Fruit fly (Drosophila melanogaster) whole organism, embryonic: ENCODE data around the gene CG10232.

Source experiments
- ATbp ChIP-seq: fragments of 200-800 bp; sonication (Bioruptor generic); optimal IDR thresholded peaks from 2 replicates; lab custom pipeline; 2017; ENCODE audit warnings: missing biosample characterization, mild to moderate bottlenecking, missing genetic modification characterization, missing genetic modification reagents
- Ada2b ChIP-seq: fragments of 200-800 bp; sonication (Bioruptor generic); IDR thresholded peaks from 2 replicates; pipeline ENCODE4 v1.3.6; 2022; ENCODE audit warnings: missing biosample characterization, missing genetic modification characterization
- BEAF-32 ChIP-seq: fragments of 200-800 bp; sonication (Bioruptor generic); optimal IDR thresholded peaks from 3 replicates; lab custom pipeline; 2017; ENCODE audit warnings: missing biosample characterization, missing genetic modification characterization, mild to moderate bottlenecking, moderate library complexity, missing genetic modification reagents
- Bteb2 ChIP-seq: fragments of 200-800 bp; sonication (Bioruptor generic); optimal IDR thresholded peaks from 2 replicates; lab custom pipeline; 2016; ENCODE audit warnings: missing biosample characterization, missing genetic modification characterization
- CG10274 ChIP-seq: fragments of 200-800 bp; sonication (Bioruptor generic); optimal IDR thresholded peaks from 3 replicates; lab custom pipeline; 2017; ENCODE audit warnings: missing biosample characterization, mild to moderate bottlenecking, missing genetic modification characterization
- CG10565 ChIP-seq: fragments of 200-800 bp; sonication (Bioruptor generic); optimal IDR thresholded peaks from 3 replicates; lab custom pipeline; 2016; ENCODE audit warnings: missing biosample characterization, mild to moderate bottlenecking, missing genetic modification characterization
- CG11696 ChIP-seq: fragments of 200-800 bp; sonication (Bioruptor generic); IDR thresholded peaks from 2 replicates; pipeline ENCODE4 v1.3.6; 2022; ENCODE audit warnings: missing biosample characterization, missing genetic modification characterization
- CG12155 ChIP-seq: fragments of 200-800 bp; sonication (Bioruptor generic); optimal IDR thresholded peaks from 3 replicates; lab custom pipeline; 2016; ENCODE audit warnings: missing biosample characterization, missing genetic modification characterization
- CG13296 ChIP-seq: fragments of 200-800 bp; sonication (Bioruptor generic); optimal IDR thresholded peaks from 3 replicates; lab custom pipeline; 2018; ENCODE audit warnings: missing biosample characterization, mild to moderate bottlenecking, missing genetic modification characterization
- CG14014 ChIP-seq: fragments of 200-800 bp; sonication (Bioruptor generic); IDR thresholded peaks from 2 replicates; pipeline ENCODE4 v1.3.6; 2022; ENCODE audit warnings: missing biosample characterization, missing genetic modification characterization
- CG17385 ChIP-seq: fragments of 200-800 bp; sonication (Bioruptor generic); optimal IDR thresholded peaks from 3 replicates; lab custom pipeline; 2018; ENCODE audit warnings: missing biosample characterization, mild to moderate bottlenecking, missing genetic modification characterization
- CG17829 ChIP-seq: fragments of 200-800 bp; optimal IDR thresholded peaks from 2 replicates; lab custom pipeline; 2019; ENCODE audit warnings: missing biosample characterization, mild to moderate bottlenecking, missing genetic modification characterization, moderate library complexity
- CG31388 ChIP-seq: fragments of 200-800 bp; sonication (Bioruptor generic); optimal IDR thresholded peaks from 2 replicates; lab custom pipeline; 2016; ENCODE audit warnings: missing biosample characterization, missing genetic modification characterization
- CG31441 ChIP-seq: fragments of 200-800 bp; sonication (Bioruptor generic); IDR thresholded peaks from 2 replicates; pipeline ENCODE4 v1.3.6; 2022; ENCODE audit warnings: missing biosample characterization, missing genetic modification characterization
- CG33213 ChIP-seq: fragments of 200-800 bp; sonication (Bioruptor generic); optimal IDR thresholded peaks from 3 replicates; lab custom pipeline; 2016; ENCODE audit warnings: missing biosample characterization, missing genetic modification characterization
- CG33557 ChIP-seq: fragments of 200-800 bp; sonication (Bioruptor generic); optimal IDR thresholded peaks from 2 replicates; lab custom pipeline; 2019; ENCODE audit warnings: missing biosample characterization, mild to moderate bottlenecking, missing genetic modification characterization, moderate library complexity
- CG34224 ChIP-seq: fragments of 200-800 bp; sonication (Bioruptor generic); IDR thresholded peaks from 3 replicates; pipeline ENCODE4 v1.3.6; 2022; ENCODE audit warnings: missing biosample characterization, missing genetic modification characterization; ENCODE audit not compliant: partially characterized antibody
- CG3726 ChIP-seq: fragments of 200-800 bp; sonication (Bioruptor generic); IDR thresholded peaks from 3 replicates; pipeline ENCODE4, ENCODE4 v1.3.6; 2022; ENCODE audit warnings: missing biosample characterization, missing genetic modification characterization
- CG4360 ChIP-seq: fragments of 200-800 bp; sonication (Bioruptor generic); IDR thresholded peaks from 2 replicates; pipeline ENCODE4 v1.3.6; 2022; ENCODE audit warnings: missing biosample characterization, missing genetic modification characterization
- CG4424 ChIP-seq: fragments of 200-800 bp; sonication (Bioruptor generic); optimal IDR thresholded peaks from 3 replicates; lab custom pipeline; 2016; ENCODE audit warnings: missing biosample characterization, missing genetic modification characterization
- CG4854 ChIP-seq: fragments of 200-800 bp; sonication (Bioruptor generic); optimal IDR thresholded peaks from 2 replicates; lab custom pipeline; 2016; ENCODE audit warnings: missing biosample characterization, missing genetic modification characterization, inconsistent platforms
- CG6254 ChIP-seq: fragments of 200-800 bp; sonication (Bioruptor generic); optimal IDR thresholded peaks from 3 replicates; lab custom pipeline; 2017; ENCODE audit warnings: mild to moderate bottlenecking, missing biosample characterization, missing genetic modification reagents, missing genetic modification characterization
- CG7372 ChIP-seq: fragments of 200-800 bp; sonication (Bioruptor generic); IDR thresholded peaks from 2 replicates; pipeline ENCODE4 v1.3.6; 2022; ENCODE audit warnings: missing biosample characterization, missing genetic modification characterization
- CG8089 ChIP-seq: fragments of 200-800 bp; sonication (Bioruptor generic); optimal IDR thresholded peaks from 3 replicates; lab custom pipeline; 2016; ENCODE audit warnings: missing biosample characterization, missing genetic modification characterization
- CG8281 ChIP-seq: fragments of 200-800 bp; sonication (Bioruptor generic); optimal IDR thresholded peaks from 2 replicates; lab custom pipeline; 2018; ENCODE audit warnings: missing biosample characterization, mild to moderate bottlenecking, missing genetic modification characterization, moderate library complexity
- Dfd ChIP-seq, 2 experiments: fragments of >200 bp; optimal IDR thresholded peaks; 2 replicates each; lab custom pipeline; 2017; ENCODE audit warnings: missing biosample characterization in 2 of 2, missing genetic modification characterization in 2 of 2
- Dp ChIP-seq: fragments of 200-800 bp; sonication (Bioruptor generic); optimal IDR thresholded peaks from 2 replicates; lab custom pipeline; 2018; ENCODE audit warnings: missing biosample characterization, mild to moderate bottlenecking, missing genetic modification characterization, moderate library complexity
- Ets65A ChIP-seq: fragments of 200-800 bp; sonication (Bioruptor generic); peaks from one replicate; lab custom pipeline; 2016; ENCODE audit warnings: missing biosample characterization, missing genetic modification characterization
- Hmx ChIP-seq: fragments of 200-800 bp; sonication (Bioruptor generic); optimal IDR thresholded peaks from 2 replicates; lab custom pipeline; 2016; ENCODE audit warnings: missing biosample characterization, missing genetic modification characterization
- Scr ChIP-seq: fragments of 200-800 bp; sonication (Bioruptor generic); IDR thresholded peaks from 2 replicates; pipeline ENCODE4 v1.3.6; 2022; ENCODE audit warnings: missing biosample characterization, missing genetic modification characterization; ENCODE audit not compliant: partially characterized antibody
- Sox100B ChIP-seq: fragments of 200-800 bp; sonication (Bioruptor generic); optimal IDR thresholded peaks from 3 replicates; lab custom pipeline; 2018; ENCODE audit warnings: missing biosample characterization, mild to moderate bottlenecking, missing genetic modification characterization
- Ssrp ChIP-seq: fragments of 200-800 bp; sonication (Bioruptor generic); optimal IDR thresholded peaks from 2 replicates; lab custom pipeline; 2018; ENCODE audit warnings: missing biosample characterization, mild to moderate bottlenecking, missing genetic modification characterization, moderate library complexity
- aop ChIP-seq: fragments of 200-800 bp; sonication (Bioruptor generic); IDR thresholded peaks from 2 replicates; pipeline ENCODE4 v1.3.6; 2022; ENCODE audit warnings: missing biosample characterization, missing genetic modification characterization
- cas ChIP-seq: fragments of 200-800 bp; sonication (Bioruptor generic); IDR thresholded peaks from 2 replicates; pipeline ENCODE4 v1.3.6; 2022; ENCODE audit warnings: missing biosample characterization, missing genetic modification characterization
- chinmo ChIP-seq: fragments of 200-800 bp; sonication (Bioruptor generic); IDR thresholded peaks from 4 replicates; pipeline ENCODE4 v1.3.6; 2022; ENCODE audit warnings: missing biosample characterization, missing genetic modification characterization; ENCODE audit not compliant: partially characterized antibody
- chn ChIP-seq: fragments of 200-800 bp; sonication (Bioruptor generic); optimal IDR thresholded peaks from 2 replicates; lab custom pipeline; 2016; ENCODE audit warnings: missing biosample characterization, missing genetic modification characterization
- crc ChIP-seq: fragments of 200-800 bp; sonication (Bioruptor generic); optimal IDR thresholded peaks from 2 replicates; lab custom pipeline; 2016; ENCODE audit warnings: missing biosample characterization, missing genetic modification characterization
- fru ChIP-seq: fragments of >200 bp; optimal IDR thresholded peaks from 2 replicates; lab custom pipeline; 2017
- hbn ChIP-seq: fragments of 200-800 bp; sonication (Bioruptor generic); IDR thresholded peaks from 2 replicates; pipeline ENCODE4 v1.3.6; 2022; ENCODE audit warnings: missing biosample characterization, missing genetic modification characterization; ENCODE audit not compliant: partially characterized antibody
- insv ChIP-seq, 2 experiments: fragments of 200-800 bp; sonication (Bioruptor generic); optimal IDR thresholded peaks; 3 replicates each; lab custom pipeline; 2016 to 2018; ENCODE audit warnings: missing biosample characterization in 2 of 2, missing genetic modification characterization in 2 of 2
- kni ChIP-seq: fragments of 200-800 bp; sonication (Bioruptor generic); optimal IDR thresholded peaks from 3 replicates; lab custom pipeline; 2017; ENCODE audit warnings: mild to moderate bottlenecking, missing biosample characterization, missing genetic modification reagents, missing genetic modification characterization
- lbe ChIP-seq: fragments of 200-800 bp; sonication (Bioruptor generic); optimal IDR thresholded peaks from 2 replicates; lab custom pipeline; 2016; ENCODE audit warnings: missing biosample characterization, mild to moderate bottlenecking, missing genetic modification characterization
- nmo ChIP-seq: fragments of 200-800 bp; sonication (Bioruptor generic); optimal IDR thresholded peaks from 2 replicates; lab custom pipeline; 2018; ENCODE audit warnings: missing biosample characterization, mild to moderate bottlenecking, missing genetic modification characterization, moderate library complexity
- org-1 ChIP-seq: fragments of 200-800 bp; sonication (Bioruptor generic); optimal IDR thresholded peaks from 2 replicates; lab custom pipeline; 2017; ENCODE audit warnings: missing biosample characterization, missing genetic modification characterization
- repo ChIP-seq: fragments of 200-800 bp; sonication (Bioruptor generic); optimal IDR thresholded peaks from 2 replicates; lab custom pipeline; 2016; ENCODE audit warnings: missing biosample characterization, missing genetic modification characterization
- salm ChIP-seq: fragments of 200-800 bp; sonication (Bioruptor generic); optimal IDR thresholded peaks from 2 replicates; lab custom pipeline; 2018; ENCODE audit warnings: missing biosample characterization, mild to moderate bottlenecking, missing genetic modification characterization
- shn ChIP-seq: fragments of 200-800 bp; sonication (Bioruptor generic); optimal IDR thresholded peaks from 3 replicates; lab custom pipeline; 2016; ENCODE audit warnings: missing biosample characterization, missing genetic modification characterization
- sim ChIP-seq: fragments of 200-800 bp; sonication (Bioruptor generic); IDR thresholded peaks from 2 replicates; pipeline ENCODE4 v1.3.6; 2022; ENCODE audit warnings: missing biosample characterization, missing genetic modification characterization
- tup ChIP-seq: fragments of 200-800 bp; sonication (Bioruptor generic); optimal IDR thresholded peaks from 2 replicates; lab custom pipeline; 2016; ENCODE audit warnings: missing biosample characterization, mild to moderate bottlenecking, missing genetic modification characterization, moderate library complexity
- vvl ChIP-seq: fragments of 200-800 bp; sonication (Bioruptor generic); IDR thresholded peaks from 2 replicates; pipeline ENCODE4 v1.3.6; 2022; ENCODE audit warnings: missing biosample characterization, missing genetic modification characterization
- wor ChIP-seq: fragments of 200-800 bp; sonication (Bioruptor generic); IDR thresholded peaks from 2 replicates; pipeline ENCODE4 v1.3.6; 2022; ENCODE audit warnings: missing biosample characterization, missing genetic modification characterization
- zfh2 ChIP-seq: fragments of 200-800 bp; sonication (Bioruptor generic); optimal IDR thresholded peaks from 2 replicates; lab custom pipeline; 2016; ENCODE audit warnings: missing biosample characterization, missing genetic modification characterization

CG10232 gene

dm6 chr3R:23726740-23727139 is 5.3 kb upstream of the CG10232 start (continued):
- TF ChIP-seq repo (GFP tag; lab: Kevin White, UChicago) (peak; percentile 13), Scr (GFP tag; lab: Robert Waterston, UW) (no peak), tup (GFP tag; lab: Kevin White, UChicago) (peak; percentile 40), aop (GFP tag; lab: Robert Waterston, UW) (no peak), sim (GFP tag; lab: Robert Waterston, UW) (no peak), CG11696 (peak; percentile 59), chn (GFP tag; lab: Kevin White, UChicago) (peak; percentile 35), insv (GFP tag; optimal IDR thresholded peaks at IDR 0.05; lab: Kevin White, UChicago) (no peak), salm (tag; lab: Kevin White, UChicago) (peak; percentile 39), Ets65A (GFP tag; lab: Kevin White, UChicago) (peak; percentile 76), CG8281 (tag; lab: Kevin White, UChicago) (peak; percentile 10), CG4360 (GFP tag; lab: Robert Waterston, UW) (peak; percentile 14; the same call in 1 of the 2 replicates), BEAF-32 (GFP tag; lab: Kevin White, UChicago) (no peak), ATbp (GFP tag; lab: Kevin White, UChicago) (peak; percentile 46), CG3726 (no peak), CG8089 (peak; percentile 13), nmo (GFP tag; lab: Kevin White, UChicago) (peak; percentile 71), CG7372 (GFP tag; lab: Robert Waterston, UW) (peak; percentile 81), Ssrp (peak; percentile 44), kni (GFP tag; lab: Kevin White, UChicago) (no peak), wor (GFP tag; lab: Robert Waterston, UW) (0 out of 2 replicates have a peak, but pooled peaks have one; percentile 34), CG17385 (GFP tag; lab: Kevin White, UChicago) (peak; percentile 72), CG17829 (peak; percentile 75), CG14014 (GFP tag; lab: Robert Waterston, UW) (peak; percentile 86), CG4424 (peak; percentile 64), CG10565 (GFP tag; lab: Kevin White, UChicago) (no peak), hbn (GFP tag; lab: Robert Waterston, UW) (no peak), CG6254 (GFP tag; lab: Kevin White, UChicago) (no peak), CG33213 (GFP tag; lab: Kevin White, UChicago) (peak; percentile 16), lbe (GFP tag; lab: Kevin White, UChicago) (peak; percentile 52), vvl (GFP tag; lab: Robert Waterston, UW) (peak; percentile 88), cas (GFP tag; lab: Robert Waterston, UW) (peak; percentile 77), chinmo (GFP tag; lab: Robert Waterston, UW) (0 out of 4 replicates have a peak, but pooled peaks have one; percentile 36), CG12155 (GFP tag; lab: Kevin White, UChicago) (peak; percentile 84), crc (GFP tag; lab: Kevin White, UChicago) (peak; percentile 53), Dfd (GFP tag; optimal IDR thresholded peaks at IDR 0.05; lab: Kevin White, UChicago) (no peak), shn (peak; percentile 32), fru (lab: Kevin White, UChicago) (no peak), Sox100B (GFP tag; lab: Kevin White, UChicago) (peak; percentile 62), CG4854 (GFP tag; lab: Kevin White, UChicago) (peak; percentile 68), Bteb2 (GFP tag; lab: Kevin White, UChicago) (peak; percentile 75), CG33557 (GFP tag; lab: Kevin White, UChicago) (no peak), zfh2 (GFP tag; lab: Kevin White, UChicago) (peak; percentile 86), Ada2b (GFP tag; lab: Robert Waterston, UW) (peak; percentile 85), CG34224 (GFP tag; lab: Robert Waterston, UW) (no peak), CG13296 (GFP tag; lab: Kevin White, UChicago) (peak; percentile 75), org-1 (GFP tag; lab: Kevin White, UChicago) (peak; percentile 73), Dp (GFP tag; lab: Kevin White, UChicago) (no peak), Hmx (GFP tag; lab: Kevin White, UChicago) (peak; percentile 66), CG10274 (GFP tag; lab: Kevin White, UChicago) (peak; percentile 27), CG31441 (peak; percentile 77), CG31388 (no peak)
